Fruit fly (Drosophila melanogaster): Measurements from ENCODE around the gene CG7655.
A peak's percentile ranks its signal among the peaks of the same experiment; 100 is the strongest.

The CG7655 gene

DNA sequence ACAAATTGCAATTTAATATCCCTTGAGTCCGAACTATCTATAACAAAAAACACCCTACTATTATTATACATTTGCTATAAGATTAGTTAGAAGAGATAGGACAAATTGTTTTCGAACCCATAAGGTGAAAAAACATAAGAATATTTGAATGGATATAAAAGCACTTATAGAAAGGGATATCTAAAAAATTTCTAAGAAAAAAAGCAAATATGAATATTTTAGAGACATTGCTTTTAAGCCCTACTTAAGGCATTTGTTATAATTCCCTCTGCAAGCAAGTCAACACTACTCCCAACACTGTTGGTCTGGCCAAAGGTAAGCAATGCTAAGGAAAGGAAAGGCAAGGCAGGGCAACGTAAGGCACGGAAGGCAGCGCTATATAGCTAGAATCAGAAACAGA is 27.9 kb downstream of the CG7655 start:
- TF ChIP-seq CG15710 (tag; optimal IDR thresholded peaks at IDR 0.05) (no peak), CG9948 (tag; optimal IDR thresholded peaks at IDR 0.05) (peak; percentile 12)

DNA sequence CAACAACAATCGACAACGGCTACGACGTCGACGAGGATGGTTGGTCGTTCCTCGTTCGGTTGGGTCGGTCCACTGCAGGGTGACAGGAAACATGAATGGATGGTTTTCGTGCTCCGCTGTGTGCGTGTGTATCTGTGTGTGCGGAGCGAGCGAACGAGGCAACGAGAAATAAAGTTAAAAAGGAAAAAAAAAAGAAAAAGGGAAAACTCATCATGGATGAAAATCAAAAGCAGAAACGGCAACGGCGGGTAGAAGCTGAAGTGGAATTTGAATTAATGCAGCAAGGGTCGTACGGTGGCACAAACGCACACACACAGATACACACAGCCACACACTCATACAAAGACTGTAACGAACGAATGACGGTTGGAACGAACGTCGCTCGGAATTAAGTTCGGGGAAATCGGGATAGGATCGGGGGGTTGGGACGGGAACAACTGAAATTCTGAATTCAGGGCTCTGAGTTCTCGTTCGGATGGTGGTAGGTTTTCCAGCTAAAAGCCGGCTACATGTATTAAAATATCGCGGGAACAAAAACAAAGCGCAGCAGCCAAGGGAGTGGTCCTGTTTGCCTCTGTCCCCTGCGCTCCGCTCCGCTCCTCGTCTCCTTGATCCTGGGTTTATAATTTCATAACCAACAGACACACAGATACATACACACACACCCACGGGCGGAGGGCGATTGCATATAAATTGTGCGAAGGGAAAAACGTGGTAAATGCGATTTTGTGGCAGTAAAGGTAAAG is 28.6 kb downstream of the CG7655 start:
- TF ChIP-seq Pif1B (GFP tag; optimal IDR thresholded peaks at IDR 0.05) = peak; percentile 18
- peak; percentile 70 for TF ChIP-seq EcR (GFP tag; optimal IDR thresholded peaks at IDR 0.05)
- TF ChIP-seq CG13204 (GFP tag; optimal IDR thresholded peaks at IDR 0.05) = peak; percentile 85
- peak; percentile 15 for TF ChIP-seq CG14655 (GFP tag; optimal IDR thresholded peaks at IDR 0.05)
- TF ChIP-seq CG4496 (GFP tag; IDR thresholded peaks at IDR 0.05) = peak; percentile 54; the same call in 1 of the 3 replicates
- peak; percentile 20 for TF ChIP-seq CG8159 (tag; optimal IDR thresholded peaks at IDR 0.05)
- no peak for TF ChIP-seq gl (tag; optimal IDR thresholded peaks at IDR 0.05)
- no peak for TF ChIP-seq CG15710 (tag; optimal IDR thresholded peaks at IDR 0.05)

DNA sequence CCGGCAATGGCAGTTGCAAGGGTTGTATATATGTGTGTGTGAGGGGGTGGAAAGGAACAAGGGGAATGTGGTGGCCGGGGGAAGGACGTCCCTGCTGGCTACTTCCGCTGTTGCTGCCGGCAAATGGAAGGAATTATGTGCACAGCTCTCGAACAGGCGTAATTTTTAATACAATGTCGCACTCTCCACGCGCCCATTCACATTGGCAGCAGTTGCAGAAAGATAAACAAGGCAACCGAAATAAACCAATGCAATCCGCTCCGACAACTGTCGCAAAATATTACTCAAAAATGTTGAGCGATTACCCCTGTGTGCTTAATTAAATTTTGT is 29.1 kb downstream of the CG7655 start:
- no peak for TF ChIP-seq Pif1B (GFP tag; optimal IDR thresholded peaks at IDR 0.05)
- TF ChIP-seq CG9948 (tag; optimal IDR thresholded peaks at IDR 0.05) = no peak
- no peak for TF ChIP-seq CG34367 (tag; optimal IDR thresholded peaks at IDR 0.05)
- no peak for TF ChIP-seq CG8301 (tag; optimal IDR thresholded peaks at IDR 0.05)
- no peak for TF ChIP-seq Ets98B (GFP tag; IDR thresholded peaks at IDR 0.05)
- TF ChIP-seq CG10348 (GFP tag; IDR thresholded peaks at IDR 0.05) = no peak
- no peak for TF ChIP-seq gl (tag; optimal IDR thresholded peaks at IDR 0.05)
- TF ChIP-seq CG32121 (GFP tag; IDR thresholded peaks at IDR 0.05) = no peak
- no peak for TF ChIP-seq CG15710 (tag; optimal IDR thresholded peaks at IDR 0.05)
- no peak for TF ChIP-seq CG8159 (tag; optimal IDR thresholded peaks at IDR 0.05)
- no peak for TF ChIP-seq CG13204 (GFP tag; optimal IDR thresholded peaks at IDR 0.05)
- no peak for TF ChIP-seq CG14655 (GFP tag; optimal IDR thresholded peaks at IDR 0.05)
- no peak for TF ChIP-seq CG17806 (tag; optimal IDR thresholded peaks at IDR 0.05)

DNA sequence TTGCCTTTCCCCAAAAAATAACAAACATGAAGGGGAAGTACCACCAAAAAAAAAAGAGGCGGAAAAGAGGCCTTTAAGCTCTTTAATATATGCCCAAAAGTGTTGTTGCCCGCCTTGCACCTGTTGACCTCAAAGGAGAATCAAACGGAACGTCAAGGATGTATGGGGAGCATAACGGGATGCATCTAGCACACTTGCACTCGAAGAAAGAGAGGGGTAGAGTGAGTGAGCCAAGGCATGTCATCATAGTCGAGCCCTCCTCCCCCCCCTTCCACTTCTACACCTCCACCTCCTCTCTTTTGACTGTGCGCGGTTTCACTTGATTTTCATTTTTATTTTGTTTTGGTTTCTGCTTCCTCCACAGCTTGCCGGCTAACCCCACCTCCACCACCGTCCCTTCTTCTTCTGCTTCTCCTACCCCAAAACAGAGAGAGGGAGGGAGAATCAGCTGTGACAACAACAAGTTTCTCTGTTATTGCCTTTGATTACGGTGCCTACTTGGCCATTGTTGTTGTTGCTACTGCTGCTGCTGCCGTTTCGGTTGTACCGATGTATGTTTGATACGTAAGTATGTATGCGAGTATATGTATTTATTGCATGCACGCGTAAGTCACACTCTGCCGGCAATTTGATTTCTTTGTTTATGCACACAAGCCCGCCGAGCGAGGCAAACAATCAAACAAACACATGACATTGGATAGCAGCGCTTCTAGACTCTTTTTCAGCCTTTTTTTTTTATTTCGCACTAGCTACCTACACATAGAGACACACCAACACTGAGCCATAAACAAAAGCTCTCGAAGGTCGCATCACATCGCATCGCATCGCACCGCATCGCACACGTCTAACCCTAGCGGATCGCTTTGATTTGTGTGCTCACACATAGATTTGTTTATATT is 30.4 kb downstream of the CG7655 start:
- TF ChIP-seq CG32121 (GFP tag; IDR thresholded peaks at IDR 0.05) (no peak), CG12605 (GFP tag; IDR thresholded peaks at IDR 0.05) (peak; percentile 21; the same call in 1 of the 2 replicates), CG4496 (GFP tag; IDR thresholded peaks at IDR 0.05) (0 out of 3 replicates have a peak, but pooled peaks have one; percentile 12), CG13204 (GFP tag; optimal IDR thresholded peaks at IDR 0.05) (peak; percentile 80), EcR (GFP tag; optimal IDR thresholded peaks at IDR 0.05) (peak; percentile 79)

DNA sequence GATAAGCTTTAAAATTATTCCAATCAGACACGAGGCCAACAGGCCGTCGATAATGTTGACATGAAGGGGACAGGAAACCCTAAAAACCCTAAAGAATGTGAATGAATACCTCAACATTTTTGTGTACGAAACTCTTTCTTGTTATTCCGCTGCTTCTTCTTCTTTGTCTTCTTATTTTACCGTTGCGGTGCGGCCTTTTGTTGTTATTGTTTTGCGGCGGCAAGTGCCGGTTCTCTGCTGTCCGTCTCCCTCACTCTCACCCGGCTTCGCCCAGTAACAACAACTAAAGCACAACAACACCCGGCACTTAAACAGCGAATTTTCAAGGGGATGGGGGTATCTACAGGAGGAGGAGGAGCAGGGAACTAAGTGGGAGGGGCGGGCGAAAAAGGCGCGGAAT is 31.9 kb downstream of the CG7655 start:
- TF ChIP-seq Snoo (tag; optimal IDR thresholded peaks at IDR 0.05) (no peak), CG34367 (tag; optimal IDR thresholded peaks at IDR 0.05) (no peak)

DNA sequence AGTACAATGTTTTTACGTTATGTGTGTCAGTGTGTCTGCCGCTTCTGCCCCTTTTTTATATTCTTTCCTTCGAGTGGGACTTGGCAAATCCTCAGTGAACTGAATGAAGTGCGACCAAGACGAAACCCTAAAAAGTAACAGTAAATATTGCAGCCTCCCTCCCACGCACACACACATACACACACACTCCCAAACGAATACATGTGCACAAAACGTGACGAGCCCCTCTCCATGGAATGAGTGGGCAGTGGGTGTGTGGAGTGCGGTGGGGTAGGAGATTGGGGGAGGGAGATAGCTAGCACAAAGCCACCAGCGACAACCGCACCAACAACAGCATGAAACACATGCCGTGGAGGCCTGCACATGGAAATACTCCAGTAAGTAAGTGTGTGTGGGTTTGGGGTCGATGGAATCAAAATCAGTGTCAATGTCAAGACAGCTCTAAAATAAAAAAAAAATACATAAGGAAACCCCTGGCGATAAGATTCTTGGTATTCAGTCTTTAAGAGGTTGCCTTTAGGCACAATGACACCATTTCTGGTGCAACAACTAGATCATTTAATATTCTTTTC is 32.4 kb downstream of the CG7655 start:
- TF ChIP-seq CG4496 (GFP tag; IDR thresholded peaks at IDR 0.05) (0 out of 3 replicates have a peak, but pooled peaks have one; percentile 17), EcR (GFP tag; optimal IDR thresholded peaks at IDR 0.05) (peak; percentile 97), CG8159 (tag; optimal IDR thresholded peaks at IDR 0.05) (no peak), CG13204 (GFP tag; optimal IDR thresholded peaks at IDR 0.05) (peak; percentile 73)

DNA sequence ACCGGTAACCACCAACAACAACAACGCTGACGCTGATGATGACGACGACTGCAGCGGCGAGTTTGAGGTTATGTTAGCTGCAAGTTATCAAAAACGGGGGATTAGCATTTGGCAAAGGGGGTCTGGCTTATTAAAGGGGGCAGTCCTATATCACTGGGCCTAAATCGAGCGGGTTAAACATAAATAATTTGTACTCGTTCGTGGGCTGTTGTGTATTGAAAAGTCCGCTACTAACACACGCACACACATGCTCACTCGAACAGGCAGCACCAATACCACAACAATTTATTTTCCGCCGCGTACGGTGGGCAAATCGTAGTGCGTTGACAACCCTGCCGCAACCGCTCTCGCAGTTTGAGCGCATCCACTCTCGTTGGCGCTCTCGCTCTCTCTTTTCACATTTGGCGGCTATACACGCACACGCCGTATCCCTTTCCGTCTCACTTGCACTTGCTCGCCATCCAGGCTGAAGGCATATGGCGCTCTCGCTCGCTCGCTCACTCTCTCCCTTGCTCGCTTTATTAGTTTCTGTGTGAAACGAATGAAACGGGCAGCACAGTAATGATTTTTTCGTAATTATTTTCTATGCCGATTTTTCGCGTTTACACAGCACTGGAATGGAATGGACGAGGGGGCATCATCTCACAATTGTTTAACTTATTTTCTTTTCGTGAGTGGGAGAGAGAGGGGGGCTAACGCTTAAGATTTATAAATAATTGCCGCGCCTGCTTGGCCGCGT is 34.6 kb downstream of the CG7655 start:
- TF ChIP-seq CG4496 (GFP tag; IDR thresholded peaks at IDR 0.05) (no peak), CG9948 (tag; optimal IDR thresholded peaks at IDR 0.05) (no peak), Ets98B (GFP tag; IDR thresholded peaks at IDR 0.05) (no peak), CG34367 (tag; optimal IDR thresholded peaks at IDR 0.05) (no peak), CG17806 (tag; optimal IDR thresholded peaks at IDR 0.05) (no peak), CG14655 (GFP tag; optimal IDR thresholded peaks at IDR 0.05) (no peak), rn (GFP tag; IDR thresholded peaks at IDR 0.05) (no peak), CG15710 (tag; optimal IDR thresholded peaks at IDR 0.05) (peak; percentile 17), Pif1B (GFP tag; optimal IDR thresholded peaks at IDR 0.05) (peak; percentile 48), CG12605 (GFP tag; IDR thresholded peaks at IDR 0.05) (no peak), gl (tag; optimal IDR thresholded peaks at IDR 0.05) (no peak), CG8159 (tag; optimal IDR thresholded peaks at IDR 0.05) (peak; percentile 31), fd96Ca (GFP tag; IDR thresholded peaks at IDR 0.05) (no peak), Snoo (tag; optimal IDR thresholded peaks at IDR 0.05) (peak; percentile 24), CG32121 (GFP tag; IDR thresholded peaks at IDR 0.05) (no peak), Pif1A (GFP tag; optimal IDR thresholded peaks at IDR 0.05) (peak; percentile 33), CG8301 (tag; optimal IDR thresholded peaks at IDR 0.05) (peak; percentile 3), EcR (GFP tag; optimal IDR thresholded peaks at IDR 0.05) (peak; percentile 73), D1 (tag; optimal IDR thresholded peaks at IDR 0.05) (no peak), CG10348 (GFP tag; IDR thresholded peaks at IDR 0.05) (no peak), CG13204 (GFP tag; optimal IDR thresholded peaks at IDR 0.05) (peak; percentile 72)
